Fruit fly (Drosophila melanogaster) whole organism, embryonic: ENCODE results near the gene CG15638.

Experiments used
- CG10543 ChIP-seq: fragments of 200-800 bp; sonication (Bioruptor generic); optimal IDR thresholded peaks from 3 replicates; lab custom pipeline; 2017; ENCODE audit warnings: missing biosample characterization, mild to moderate bottlenecking, missing genetic modification characterization, moderate library complexity
- CG10979 ChIP-seq: fragments of 200-800 bp; sonication (Bioruptor generic); optimal IDR thresholded peaks from 2 replicates; lab custom pipeline; 2018; ENCODE audit warnings: missing biosample characterization, mild to moderate bottlenecking, missing genetic modification characterization, moderate library complexity
- CG12659 ChIP-seq: fragments of 200-800 bp; sonication (Bioruptor generic); optimal IDR thresholded peaks from 3 replicates; lab custom pipeline; 2017; ENCODE audit warnings: mild to moderate bottlenecking, missing biosample characterization, missing genetic modification reagents, missing genetic modification characterization
- CG12769 ChIP-seq: fragments of 200-800 bp; sonication (Bioruptor generic); optimal IDR thresholded peaks from 2 replicates; lab custom pipeline; 2019; ENCODE audit warnings: missing biosample characterization, mild to moderate bottlenecking, missing genetic modification characterization, moderate library complexity
- CG14667 ChIP-seq: fragments of 200-800 bp; sonication (Bioruptor generic); IDR thresholded peaks from 2 replicates; pipeline ENCODE4 v1.3.6; 2022; ENCODE audit warnings: missing biosample characterization, missing genetic modification characterization
- CG1602 ChIP-seq: fragments of 200-800 bp; sonication (Bioruptor generic); optimal IDR thresholded peaks from 3 replicates; lab custom pipeline; 2016; ENCODE audit warnings: missing biosample characterization, missing genetic modification characterization
- CG17612 ChIP-seq: fragments of 200-800 bp; sonication (Bioruptor generic); IDR thresholded peaks from 2 replicates; pipeline ENCODE4 v1.3.6; 2022; ENCODE audit warnings: missing biosample characterization, missing genetic modification characterization
- CG18262 ChIP-seq: fragments of 200-800 bp; optimal IDR thresholded peaks from 3 replicates; lab custom pipeline; 2019; ENCODE audit warnings: missing biosample characterization, mild to moderate bottlenecking, missing genetic modification characterization, moderate library complexity
- CG2129 ChIP-seq: fragments of 200-800 bp; sonication (Bioruptor generic); IDR thresholded peaks from 2 replicates; pipeline ENCODE4 v1.3.6; 2022; ENCODE audit warnings: missing biosample characterization, missing genetic modification characterization; ENCODE audit not compliant: partially characterized antibody
- CG2889 ChIP-seq: fragments of 200-800 bp; sonication (Bioruptor generic); IDR thresholded peaks from 3 replicates; pipeline ENCODE4 v1.3.6; 2022; ENCODE audit warnings: missing biosample characterization, missing genetic modification characterization
- CG30403 ChIP-seq: fragments of 200-800 bp; sonication (Bioruptor generic); optimal IDR thresholded peaks from 3 replicates; lab custom pipeline; 2016; ENCODE audit warnings: missing biosample characterization, missing genetic modification characterization
- CG32532 ChIP-seq: fragments of 200-800 bp; sonication (Bioruptor generic); IDR thresholded peaks from 2 replicates; pipeline ENCODE4 v1.3.6; 2022; ENCODE audit warnings: missing biosample characterization, missing genetic modification characterization
- CG4360 ChIP-seq: fragments of 200-800 bp; sonication (Bioruptor generic); IDR thresholded peaks from 2 replicates; pipeline ENCODE4 v1.3.6; 2022; ENCODE audit warnings: missing biosample characterization, missing genetic modification characterization
- CG4707 ChIP-seq: fragments of 200-800 bp; sonication (Bioruptor generic); optimal IDR thresholded peaks from 2 replicates; lab custom pipeline; 2018; ENCODE audit warnings: missing biosample characterization, mild to moderate bottlenecking, missing genetic modification characterization, moderate library complexity
- CG6175 ChIP-seq: fragments of 200-800 bp; sonication (Bioruptor generic); IDR thresholded peaks from 3 replicates; pipeline ENCODE4 v1.3.6; 2022; ENCODE audit warnings: missing biosample characterization, missing genetic modification characterization
- CG6654 ChIP-seq: fragments of 200-800 bp; sonication (Bioruptor generic); optimal IDR thresholded peaks from 2 replicates; lab custom pipeline; 2017; ENCODE audit warnings: missing biosample characterization, mild to moderate bottlenecking, missing genetic modification characterization
- CG9215 ChIP-seq: fragments of 200-800 bp; sonication (Bioruptor generic); IDR thresholded peaks from 2 replicates; pipeline ENCODE4 v1.3.6; 2022; ENCODE audit warnings: missing biosample characterization, missing genetic modification characterization
- D19A ChIP-seq: fragments of 200-800 bp; optimal IDR thresholded peaks from 3 replicates; lab custom pipeline; 2019; ENCODE audit warnings: missing biosample characterization, mild to moderate bottlenecking, missing genetic modification characterization, moderate library complexity
- Dp ChIP-seq: fragments of 200-800 bp; sonication (Bioruptor generic); optimal IDR thresholded peaks from 2 replicates; lab custom pipeline; 2018; ENCODE audit warnings: missing biosample characterization, mild to moderate bottlenecking, missing genetic modification characterization, moderate library complexity
- Fer1 ChIP-seq: fragments of 200-800 bp; sonication (Bioruptor generic); optimal IDR thresholded peaks from 2 replicates; lab custom pipeline; 2017; ENCODE audit warnings: missing biosample characterization, mild to moderate bottlenecking, missing genetic modification characterization
- Fer2 ChIP-seq: fragments of 200-800 bp; sonication (Bioruptor generic); optimal IDR thresholded peaks from 2 replicates; lab custom pipeline; 2018; ENCODE audit warnings: missing biosample characterization, mild to moderate bottlenecking, missing genetic modification characterization, moderate library complexity
- Hand ChIP-seq: fragments of 200-800 bp; sonication (Bioruptor generic); optimal IDR thresholded peaks from 2 replicates; lab custom pipeline; 2017; ENCODE audit warnings: mild to moderate bottlenecking, missing biosample characterization, missing genetic modification reagents, missing genetic modification characterization
- Hr3 ChIP-seq: fragments of 200-800 bp; sonication (Bioruptor generic); optimal IDR thresholded peaks from 3 replicates; lab custom pipeline; 2016; ENCODE audit warnings: missing biosample characterization, missing genetic modification characterization
- Meics ChIP-seq: fragments of 200-800 bp; sonication (Bioruptor generic); optimal IDR thresholded peaks from 2 replicates; lab custom pipeline; 2017; ENCODE audit warnings: missing biosample characterization, mild to moderate bottlenecking, missing genetic modification characterization
- Mrtf ChIP-seq: fragments of 200-800 bp; sonication (Bioruptor generic); IDR thresholded peaks from 3 replicates; pipeline ENCODE4 v1.3.6; 2022; ENCODE audit warnings: missing biosample characterization, missing genetic modification characterization
- NC2β ChIP-seq: fragments of 200-800 bp; sonication (Bioruptor generic); optimal IDR thresholded peaks from 2 replicates; lab custom pipeline; 2016; ENCODE audit warnings: missing biosample characterization, missing genetic modification characterization
- Sry-δ ChIP-seq: fragments of 200-800 bp; sonication (Bioruptor generic); optimal IDR thresholded peaks from 2 replicates; lab custom pipeline; 2016; ENCODE audit warnings: missing biosample characterization, missing genetic modification characterization
- Xrp1 ChIP-seq: fragments of 200-800 bp; sonication (Bioruptor generic); IDR thresholded peaks from 2 replicates; pipeline ENCODE4 v1.3.6; 2022; ENCODE audit warnings: missing biosample characterization, missing genetic modification characterization
- ara ChIP-seq: fragments of 200-800 bp; sonication (Bioruptor generic); IDR thresholded peaks from 2 replicates; pipeline ENCODE4 v1.3.6; 2022; ENCODE audit warnings: missing biosample characterization, missing genetic modification characterization
- chif ChIP-seq, 2 experiments: fragments of 200-800 bp; sonication (Bioruptor generic); optimal IDR thresholded peaks; 3 replicates each; lab custom pipeline; 2016; ENCODE audit warnings: missing biosample characterization in 2 of 2, missing genetic modification characterization in 2 of 2
- croc ChIP-seq: fragments of 200-800 bp; sonication (Bioruptor generic); conservative IDR thresholded peaks from 3 replicates; pipeline ENCODE4 v1.3.6; 2022; ENCODE audit warnings: missing biosample characterization, missing genetic modification characterization
- disco-r ChIP-seq: fragments of 200-800 bp; sonication (Bioruptor generic); optimal IDR thresholded peaks from 2 replicates; lab custom pipeline; 2016; ENCODE audit warnings: missing biosample characterization, missing genetic modification characterization
- ewg ChIP-seq: fragments of 200-800 bp; sonication (Bioruptor generic); optimal IDR thresholded peaks from 3 replicates; lab custom pipeline; 2017; ENCODE audit warnings: mild to moderate bottlenecking, missing biosample characterization, missing genetic modification reagents, missing genetic modification characterization
- ftz-f1 ChIP-seq: fragments of 200-800 bp; sonication (Bioruptor generic); optimal IDR thresholded peaks from 2 replicates; lab custom pipeline; 2016; ENCODE audit warnings: missing biosample characterization, missing genetic modification characterization
- gfzf ChIP-seq: fragments of 200-800 bp; sonication (Bioruptor generic); optimal IDR thresholded peaks from 2 replicates; lab custom pipeline; 2016; ENCODE audit warnings: missing biosample characterization, mild to moderate bottlenecking, missing genetic modification characterization, moderate library complexity
- gro ChIP-seq: fragments of 200-800 bp; sonication (Bioruptor generic); optimal IDR thresholded peaks from 2 replicates; lab custom pipeline; 2016; ENCODE audit warnings: missing biosample characterization, missing genetic modification characterization
- gsb-n ChIP-seq: fragments of 200-800 bp; sonication (Bioruptor generic); optimal IDR thresholded peaks from 3 replicates; lab custom pipeline; 2018; ENCODE audit warnings: missing biosample characterization, mild to moderate bottlenecking, missing genetic modification characterization
- gt ChIP-seq: fragments of 200-800 bp; sonication (Bioruptor generic); IDR thresholded peaks from 2 replicates; pipeline ENCODE4 v1.3.6; 2022; ENCODE audit warnings: missing biosample characterization, missing genetic modification characterization
- hkb ChIP-seq, 2 experiments: fragments of 200-800 bp in 1 of 2; fragments of >200 bp in 1 of 2; sonication (Bioruptor generic) in 1 of 2; IDR thresholded peaks in 1 of 2; optimal IDR thresholded peaks in 1 of 2; 2 replicates each; pipeline versions ENCODE4 v1.3.6 to Lab custom; 2017 to 2022; ENCODE audit warnings: missing biosample characterization in 1 of 2, missing genetic modification characterization in 1 of 2
- ind ChIP-seq: fragments of 200-800 bp; sonication (Bioruptor generic); optimal IDR thresholded peaks from 3 replicates; lab custom pipeline; 2016; ENCODE audit warnings: missing biosample characterization, missing genetic modification characterization
- jing ChIP-seq: fragments of 200-800 bp; sonication (Bioruptor generic); optimal IDR thresholded peaks from 2 replicates; lab custom pipeline; 2018; ENCODE audit warnings: missing biosample characterization, mild to moderate bottlenecking, missing genetic modification characterization
- nom ChIP-seq: fragments of 200-800 bp; sonication (Bioruptor generic); optimal IDR thresholded peaks from 2 replicates; lab custom pipeline; 2017; ENCODE audit warnings: missing biosample characterization, missing genetic modification characterization, mild to moderate bottlenecking, moderate library complexity, missing genetic modification reagents
- otp ChIP-seq: fragments of 200-800 bp; sonication (Bioruptor generic); IDR thresholded peaks from 3 replicates; pipeline ENCODE4, ENCODE4 v1.3.6; 2022; ENCODE audit warnings: missing biosample characterization, missing genetic modification characterization
- prd ChIP-seq, 3 experiments: fragments of >200 bp in 2 of 3; fragments of 200-800 bp in 1 of 3; sonication (Bioruptor generic) in 1 of 3; optimal IDR thresholded peaks in 2 of 3; IDR thresholded peaks in 1 of 3; 2 replicates in 2 of 3; 3 replicates in 1 of 3; pipeline versions ENCODE4 v1.3.6 to Lab custom; 2017 to 2022; ENCODE audit warnings: missing biosample characterization in 1 of 3, missing genetic modification characterization in 1 of 3
- schlank ChIP-seq: fragments of 200-800 bp; sonication (Bioruptor generic); optimal IDR thresholded peaks from 2 replicates; lab custom pipeline; 2018; ENCODE audit warnings: missing biosample characterization, mild to moderate bottlenecking, missing genetic modification characterization
- seq ChIP-seq: fragments of 200-800 bp; sonication (Bioruptor generic); IDR thresholded peaks from 2 replicates; pipeline ENCODE4 v1.3.6; 2022; ENCODE audit warnings: missing biosample characterization, missing genetic modification characterization
- sqz ChIP-seq: fragments of 200-800 bp; sonication (Bioruptor generic); optimal IDR thresholded peaks from 3 replicates; lab custom pipeline; 2018; ENCODE audit warnings: missing biosample characterization, mild to moderate bottlenecking, missing genetic modification characterization
- sr ChIP-seq: fragments of 200-800 bp; sonication (Bioruptor generic); IDR thresholded peaks from 3 replicates; pipeline ENCODE4 v1.3.6; 2022; ENCODE audit warnings: missing biosample characterization, missing genetic modification characterization

Gene CG15638

dm6 chr2L:13514262-13514937 lies 21.2 kb downstream of the CG15638 start (continued):
- TF ChIP-seq otp (GFP tag; lab: Robert Waterston, UW) (no peak; the same call in 2 of the 3 replicates), CG17612 (0 out of 2 replicates have a peak, but pooled peaks have one; percentile 18), CG2129 (GFP tag; lab: Robert Waterston, UW) (no peak), Fer1 (GFP tag; lab: Kevin White, UChicago) (peak; percentile 74), CG12659 (GFP tag; lab: Kevin White, UChicago) (peak; percentile 62), CG4360 (GFP tag; lab: Robert Waterston, UW) (no peak), CG12769 (peak; percentile 81), CG30403 (GFP tag; lab: Kevin White, UChicago) (peak; percentile 73), CG4707 (GFP tag; lab: Kevin White, UChicago) (no peak), ara (GFP tag; lab: Robert Waterston, UW) (0 out of 2 replicates have a peak, but pooled peaks have one; percentile 50), CG10543 (peak; percentile 58), gfzf (GFP tag; lab: Kevin White, UChicago) (no peak), Sry-δ (GFP tag; lab: Kevin White, UChicago) (no peak), croc (GFP tag; lab: Robert Waterston, UW) (peak; percentile 41; the same call in 1 of the 3 replicates), ind (GFP tag; lab: Kevin White, UChicago) (peak; percentile 56), CG6654 (GFP tag; lab: Kevin White, UChicago) (peak; percentile 34), Mrtf (peak; percentile 24; the same call in 2 of the 3 replicates), CG10979 (peak; percentile 31), Meics (GFP tag; lab: Kevin White, UChicago) (peak; percentile 67), CG14667 (GFP tag; lab: Robert Waterston, UW) (no peak), gt (GFP tag; lab: Robert Waterston, UW) (no peak), CG32532 (GFP tag; lab: Robert Waterston, UW) (peak; percentile 69; the same call in 1 of the 2 replicates), CG9215 (GFP tag; lab: Robert Waterston, UW) (peak; percentile 62), schlank (tag; lab: Kevin White, UChicago) (peak; percentile 3), ewg (GFP tag; lab: Kevin White, UChicago) (peak; percentile 56), CG18262 (tag; lab: Kevin White, UChicago) (no peak), nom (GFP tag; lab: Kevin White, UChicago) (no peak), ftz-f1 (GFP tag; lab: Kevin White, UChicago) (no peak), CG2889 (GFP tag; lab: Robert Waterston, UW) (peak; percentile 58; the same call in 1 of the 3 replicates), NC2β (GFP tag; lab: Kevin White, UChicago) (no peak), CG6175 (GFP tag; lab: Robert Waterston, UW) (peak; percentile 99), jing (GFP tag; lab: Kevin White, UChicago) (peak; percentile 13), gro (GFP tag; lab: Kevin White, UChicago) (no peak), CG1602 (no peak), prd (optimal IDR thresholded peaks at IDR 0.05; lab: Kevin White, UChicago) (no peak), prd (GFP tag; IDR thresholded peaks at IDR 0.05; lab: Robert Waterston, UW) (peak; percentile 72), Hr3 (peak; percentile 23), seq (GFP tag; lab: Robert Waterston, UW) (peak; percentile 44; the same call in 1 of the 2 replicates), gsb-n (tag; lab: Kevin White, UChicago) (peak; percentile 30), Hand (GFP tag; lab: Kevin White, UChicago) (peak; percentile 30), chif (GFP tag; optimal IDR thresholded peaks at IDR 0.05; lab: Kevin White, UChicago) (peak in 1 of 2 experiments; percentile 30), Xrp1 (peak; percentile 52; the same call in 1 of the 2 replicates), Dp (GFP tag; lab: Kevin White, UChicago) (no peak), disco-r (no peak), sr (peak; percentile 89), D19A (tag; lab: Kevin White, UChicago) (no peak), Fer2 (tag; lab: Kevin White, UChicago) (peak; percentile 29), hkb (optimal IDR thresholded peaks at IDR 0.05; lab: Kevin White, UChicago) (no peak), hkb (GFP tag; IDR thresholded peaks at IDR 0.05; lab: Robert Waterston, UW) (peak; percentile 12; the same call in 1 of the 2 replicates), sqz (GFP tag; lab: Kevin White, UChicago) (no peak)
